Worm (Caenorhabditis elegans) whole organism, mixed stage, embryonic: ENCODE results near the gene B0507.8.

ENCODE experiments used
- blmp-1 ChIP-seq: fragments of 150-350 bp; optimal IDR thresholded peaks from 2 replicates; lab custom pipeline; 2014; ENCODE audit warnings: missing biosample characterization, missing genetic modification characterization
- drap-1 ChIP-seq: fragments of 200-800 bp; sonication (Bioruptor generic); optimal IDR thresholded peaks from 3 replicates; lab custom pipeline; 2018; ENCODE audit warnings: mild to moderate bottlenecking, missing genetic modification characterization, missing compliant biosample characterization
- nhr-237 ChIP-seq: fragments of 150-350 bp; optimal IDR thresholded peaks from 2 replicates; lab custom pipeline; 2014; ENCODE audit warnings: missing biosample characterization, missing genetic modification characterization
- tbx-8 ChIP-seq: fragments of 200-800 bp; sonication (Bioruptor generic); optimal IDR thresholded peaks from 2 replicates; lab custom pipeline; 2018; ENCODE audit warnings: mild to moderate bottlenecking, missing genetic modification characterization, moderate library complexity, missing compliant biosample characterization

DNA sequence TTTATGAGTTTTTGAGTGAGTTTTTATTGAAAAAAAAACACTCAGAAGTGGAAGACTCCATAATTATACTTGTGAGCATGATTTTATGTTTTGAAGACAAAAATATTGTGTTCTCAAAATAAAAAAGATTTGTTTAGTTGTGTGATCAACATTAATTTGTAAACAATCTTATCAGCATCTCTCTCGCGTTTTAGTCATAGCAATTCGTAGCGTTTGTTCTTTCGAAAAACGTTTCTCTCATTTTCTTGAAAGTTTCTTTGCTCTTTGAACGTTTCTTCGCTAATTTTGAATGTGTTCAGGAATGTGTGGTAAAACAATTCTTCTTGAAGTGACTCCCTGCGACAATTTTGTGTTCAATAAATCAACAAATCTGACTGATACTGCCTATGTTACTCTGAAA is 23.6 kb downstream of the B0507.8 start, which contains the start of gene ZC196.2:
- TF ChIP-seq nhr-237 (no peak), blmp-1 (tag; lab: Kevin White, UChicago) (no peak), tbx-8 (no peak), drap-1 (GFP tag; lab: Kevin White, UChicago) (no peak)
